Fruit fly (Drosophila melanogaster): ENCODE results near the gene Gcn2.

The Gcn2 gene

DNA sequence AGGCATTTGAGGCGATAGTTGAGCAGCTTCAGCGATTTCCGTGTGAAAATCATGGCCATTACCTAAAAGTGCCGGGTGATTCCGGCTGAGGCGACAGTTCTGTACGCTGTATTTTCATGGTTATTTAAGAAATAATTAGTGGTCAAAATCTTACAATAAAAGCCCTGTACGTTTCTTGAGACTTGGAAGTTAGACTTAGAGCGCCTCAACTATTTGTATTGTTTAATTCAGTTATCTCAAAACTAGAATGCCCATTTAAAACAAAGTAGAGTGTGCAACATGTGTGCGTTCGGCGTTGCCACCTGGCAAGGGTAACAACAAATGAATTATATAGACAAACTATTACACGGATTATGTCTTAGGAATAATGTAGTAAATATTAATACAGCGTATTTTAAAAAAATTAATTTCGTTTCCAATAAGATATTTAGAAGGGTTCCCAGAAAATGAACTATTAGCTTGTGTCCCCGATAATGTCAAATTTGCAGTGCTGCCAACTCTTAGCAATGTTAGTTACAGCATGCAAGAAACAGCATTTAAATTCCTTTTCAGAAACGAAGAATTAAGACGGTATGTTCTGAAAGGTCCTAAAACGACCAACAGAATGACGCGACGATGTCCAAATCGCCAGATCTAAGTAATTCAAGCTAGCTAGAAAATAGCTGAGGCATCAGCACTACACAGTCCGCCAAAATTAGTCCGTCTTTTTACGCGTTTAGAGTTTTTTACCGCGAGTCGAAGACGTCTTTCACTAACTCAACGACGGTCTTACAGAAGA, 9.2 kb downstream of the Gcn2 start, which contains the start of gene Gprk2:
TSS of gene Gprk2 (plus strand) at position 747 of the 778 bp plus-strand sequence.
- TF ChIP-seq ovo (GFP tag; optimal IDR thresholded peaks at IDR 0.05) (no peak), tj (GFP tag; optimal IDR thresholded peaks at IDR 0.05) (peak; percentile 51), Mnt (GFP tag; optimal IDR thresholded peaks at IDR 0.05) (peak; percentile 93), CG7101 (tag; optimal IDR thresholded peaks at IDR 0.05) (peak; percentile 99), Clk (GFP tag; optimal IDR thresholded peaks at IDR 0.05) (peak; percentile 33), cnc (optimal IDR thresholded peaks at IDR 0.05) (no peak), CG11617 (GFP tag; optimal IDR thresholded peaks at IDR 0.05) (peak; percentile 72), Crg-1 (GFP tag; optimal IDR thresholded peaks at IDR 0.05) (peak; percentile 92), kay (GFP tag; ENCODE audit: borderline replicate concordance) (no peak), toe (GFP tag; optimal IDR thresholded peaks at IDR 0.05) (peak; percentile 80), bab1 (GFP tag; optimal IDR thresholded peaks at IDR 0.05) (peak; percentile 98), CG14711 (tag; optimal IDR thresholded peaks at IDR 0.05) (peak; percentile 98), CG5204 (GFP tag; optimal IDR thresholded peaks at IDR 0.05) (peak; percentile 82), CG33017 (tag; optimal IDR thresholded peaks at IDR 0.05) (peak; percentile 99), cic (GFP tag; optimal IDR thresholded peaks at IDR 0.05) (peak; percentile 80), Hr96 (GFP tag; optimal IDR thresholded peaks at IDR 0.05) (peak; percentile 85), pad (GFP tag; optimal IDR thresholded peaks at IDR 0.05) (peak; percentile 88), CG1620 (GFP tag; optimal IDR thresholded peaks at IDR 0.05) (peak; percentile 67), CG7045 (GFP tag; optimal IDR thresholded peaks at IDR 0.05) (peak; percentile 92), CG12768 (GFP tag; optimal IDR thresholded peaks at IDR 0.05) (peak; percentile 98)

DNA sequence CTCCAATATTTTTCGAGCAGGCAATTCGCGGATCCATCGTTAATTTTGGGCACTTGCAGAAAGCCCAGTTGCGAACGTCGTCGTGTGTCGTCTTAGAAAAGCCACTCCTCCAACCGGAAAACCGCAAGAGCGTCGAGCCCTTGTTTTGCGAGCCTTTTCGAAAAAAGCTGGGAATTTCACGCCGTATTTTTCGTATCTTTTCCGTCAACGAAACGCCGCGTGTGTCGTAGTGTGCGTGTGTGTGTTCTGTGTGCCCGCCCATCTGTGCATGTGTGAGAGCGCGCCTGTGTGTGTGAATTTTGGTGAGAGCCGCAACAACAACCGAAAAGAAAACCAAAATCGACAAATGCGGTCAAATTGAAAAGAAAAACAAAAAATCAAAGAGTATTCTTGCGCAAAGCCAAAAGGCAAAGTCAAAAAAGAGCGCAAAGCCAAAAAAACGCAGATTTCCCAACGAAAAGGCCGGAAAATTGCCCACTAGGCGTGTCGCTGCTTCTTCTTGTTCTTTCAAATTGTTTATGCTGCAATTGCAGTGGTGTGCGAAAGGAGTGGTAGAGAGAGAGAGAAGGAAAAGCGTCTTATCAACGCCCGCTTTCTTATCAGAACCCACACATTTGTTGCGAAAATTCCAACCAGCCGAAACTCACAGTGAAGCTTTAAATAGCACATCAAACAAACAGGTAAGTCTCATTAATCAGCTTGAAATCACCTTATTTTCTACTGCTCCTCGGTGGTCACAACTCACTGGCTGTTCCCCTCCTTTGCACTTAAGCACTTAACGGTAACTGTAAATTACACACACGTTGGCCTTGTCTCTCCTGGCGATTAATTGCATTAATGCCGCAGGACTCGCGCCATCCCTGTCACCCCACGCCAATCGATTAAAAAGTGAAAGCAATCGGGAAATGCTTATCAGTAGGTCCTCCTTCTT, 10.1 kb downstream of the Gcn2 start, which contains the start of gene PNPase:
TSS of gene PNPase (minus strand) at position 176 of the 931 bp plus-strand sequence.
- TF ChIP-seq CG33017 (tag; optimal IDR thresholded peaks at IDR 0.05), result no peak
- peak; percentile 66 for TF ChIP-seq pad (GFP tag; optimal IDR thresholded peaks at IDR 0.05)
- no peak for TF ChIP-seq Mnt (GFP tag; optimal IDR thresholded peaks at IDR 0.05)
- TF ChIP-seq bab1 (GFP tag; optimal IDR thresholded peaks at IDR 0.05), result peak; percentile 52
- TF ChIP-seq cic (GFP tag; optimal IDR thresholded peaks at IDR 0.05), result peak; percentile 11
- TF ChIP-seq Crg-1 (GFP tag; optimal IDR thresholded peaks at IDR 0.05), result no peak
- no peak for TF ChIP-seq Clk (GFP tag; optimal IDR thresholded peaks at IDR 0.05)
- no peak for TF ChIP-seq CG7101 (tag; optimal IDR thresholded peaks at IDR 0.05)
- peak; percentile 72 for TF ChIP-seq tj (GFP tag; optimal IDR thresholded peaks at IDR 0.05)
- no peak for TF ChIP-seq CG12768 (GFP tag; optimal IDR thresholded peaks at IDR 0.05)
- TF ChIP-seq CG14711 (tag; optimal IDR thresholded peaks at IDR 0.05), result no peak
- TF ChIP-seq cnc (optimal IDR thresholded peaks at IDR 0.05), result no peak

DNA sequence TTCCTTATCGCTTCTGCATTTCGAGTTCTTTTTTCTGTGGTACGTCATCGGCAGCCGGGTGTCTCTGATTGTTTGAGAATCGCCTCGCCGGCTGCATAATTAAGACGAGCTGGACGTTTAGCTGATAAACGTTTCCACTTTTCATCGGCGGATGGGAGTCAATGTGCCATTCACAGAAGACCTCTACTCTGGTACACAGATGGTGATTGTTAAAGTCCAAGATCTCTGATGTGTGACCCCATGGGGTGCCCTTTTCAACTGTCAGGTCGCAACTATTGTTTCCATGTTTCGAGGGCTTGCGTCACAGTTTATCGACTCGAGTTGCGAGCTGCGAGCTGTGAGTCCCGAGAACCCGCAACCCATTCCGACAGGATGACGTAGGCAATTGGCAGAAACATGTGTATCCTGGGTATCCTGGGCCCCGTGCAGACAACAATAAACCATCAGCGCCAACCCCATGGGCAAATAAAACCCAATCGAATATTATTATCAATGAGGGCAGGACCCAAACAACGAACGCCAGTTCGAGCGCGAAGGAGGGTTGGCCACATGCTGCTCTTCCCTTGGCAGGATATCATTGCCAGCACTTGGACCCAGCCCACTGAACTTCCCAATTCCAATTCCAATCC, 11.7 kb downstream of the Gcn2 start:
- TF ChIP-seq toe (GFP tag; optimal IDR thresholded peaks at IDR 0.05) (no peak), Mnt (GFP tag; optimal IDR thresholded peaks at IDR 0.05) (no peak), bab1 (GFP tag; optimal IDR thresholded peaks at IDR 0.05) (no peak), CG1620 (GFP tag; optimal IDR thresholded peaks at IDR 0.05) (no peak), ovo (GFP tag; optimal IDR thresholded peaks at IDR 0.05) (no peak), Clk (GFP tag; optimal IDR thresholded peaks at IDR 0.05) (no peak), CG14711 (tag; optimal IDR thresholded peaks at IDR 0.05) (no peak), kay (GFP tag; ENCODE audit: borderline replicate concordance) (no peak), CG11617 (GFP tag; optimal IDR thresholded peaks at IDR 0.05) (no peak), CG5204 (GFP tag; optimal IDR thresholded peaks at IDR 0.05) (no peak), pad (GFP tag; optimal IDR thresholded peaks at IDR 0.05) (no peak)

DNA sequence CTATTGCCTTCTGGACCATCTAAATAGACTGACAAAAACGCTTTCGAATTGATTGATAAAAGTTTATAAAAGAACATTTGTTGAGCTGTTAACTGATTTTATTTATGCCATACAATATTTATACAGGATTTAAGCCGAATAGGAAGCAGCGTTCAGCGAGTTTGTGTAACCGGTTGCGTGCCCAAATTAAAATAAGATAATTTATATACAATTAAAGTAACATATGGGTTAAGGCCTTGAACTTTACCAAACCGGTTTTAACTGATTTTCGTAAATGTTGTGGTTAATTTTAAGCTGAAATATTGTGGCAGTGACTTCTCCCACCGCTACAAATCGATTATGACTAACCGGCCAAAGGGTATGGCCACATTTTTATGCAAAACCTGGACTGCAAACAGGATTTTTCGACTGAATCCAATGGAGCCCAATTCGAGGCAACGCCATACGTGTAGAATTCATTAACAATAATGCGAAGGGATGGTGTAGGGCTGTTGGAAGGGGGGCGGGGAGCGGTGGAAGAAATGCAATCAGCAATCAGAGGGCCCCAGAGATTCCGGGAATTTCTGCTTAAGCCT, 14.3 kb downstream of the Gcn2 start:
- TF ChIP-seq CG11617 (GFP tag; optimal IDR thresholded peaks at IDR 0.05), result no peak
- no peak for TF ChIP-seq cic (GFP tag; optimal IDR thresholded peaks at IDR 0.05)
- no peak for TF ChIP-seq CG7045 (GFP tag; optimal IDR thresholded peaks at IDR 0.05)
- no peak for TF ChIP-seq Clk (GFP tag; optimal IDR thresholded peaks at IDR 0.05)
- TF ChIP-seq CG14711 (tag; optimal IDR thresholded peaks at IDR 0.05), result no peak
- no peak for TF ChIP-seq CG12768 (GFP tag; optimal IDR thresholded peaks at IDR 0.05)
- no peak for TF ChIP-seq bab1 (GFP tag; optimal IDR thresholded peaks at IDR 0.05)
- no peak for TF ChIP-seq CG1620 (GFP tag; optimal IDR thresholded peaks at IDR 0.05)
- no peak for TF ChIP-seq cnc (optimal IDR thresholded peaks at IDR 0.05)
- no peak for TF ChIP-seq CG33017 (tag; optimal IDR thresholded peaks at IDR 0.05)
- TF ChIP-seq kay (GFP tag; ENCODE audit: borderline replicate concordance), result no peak
- TF ChIP-seq pad (GFP tag; optimal IDR thresholded peaks at IDR 0.05), result no peak
- no peak for TF ChIP-seq CG5204 (GFP tag; optimal IDR thresholded peaks at IDR 0.05)
- no peak for TF ChIP-seq toe (GFP tag; optimal IDR thresholded peaks at IDR 0.05)
- TF ChIP-seq ovo (GFP tag; optimal IDR thresholded peaks at IDR 0.05), result no peak
- TF ChIP-seq tj (GFP tag; optimal IDR thresholded peaks at IDR 0.05), result no peak
- no peak for TF ChIP-seq CG7101 (tag; optimal IDR thresholded peaks at IDR 0.05)

DNA sequence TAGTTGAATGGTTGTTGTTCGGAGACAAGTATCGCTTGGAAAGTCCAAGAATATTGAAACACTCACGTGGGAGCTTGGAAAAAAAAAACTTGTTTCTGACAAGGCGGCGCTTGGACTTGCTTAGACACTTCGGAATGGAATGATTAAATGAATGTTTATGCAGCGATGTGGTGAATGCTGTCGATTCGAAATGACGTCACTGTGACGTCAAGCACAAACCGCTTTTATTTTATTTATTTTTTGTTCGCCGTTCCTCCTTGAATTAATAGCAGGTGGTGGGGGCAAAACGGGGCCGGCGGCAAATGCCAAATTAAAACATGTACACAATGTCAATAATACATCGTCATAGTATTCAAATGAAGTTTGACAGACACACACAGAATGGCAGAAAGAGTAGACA, 24.1 kb downstream of the Gcn2 start:
- TF ChIP-seq tj (GFP tag; optimal IDR thresholded peaks at IDR 0.05), result no peak
- no peak for TF ChIP-seq CG12768 (GFP tag; optimal IDR thresholded peaks at IDR 0.05)
- TF ChIP-seq CG7101 (tag; optimal IDR thresholded peaks at IDR 0.05), result no peak
- peak; percentile 11 for TF ChIP-seq cic (GFP tag; optimal IDR thresholded peaks at IDR 0.05)
